Worm (Caenorhabditis elegans): ENCODE measurements around the gene sek-6.

DNA sequence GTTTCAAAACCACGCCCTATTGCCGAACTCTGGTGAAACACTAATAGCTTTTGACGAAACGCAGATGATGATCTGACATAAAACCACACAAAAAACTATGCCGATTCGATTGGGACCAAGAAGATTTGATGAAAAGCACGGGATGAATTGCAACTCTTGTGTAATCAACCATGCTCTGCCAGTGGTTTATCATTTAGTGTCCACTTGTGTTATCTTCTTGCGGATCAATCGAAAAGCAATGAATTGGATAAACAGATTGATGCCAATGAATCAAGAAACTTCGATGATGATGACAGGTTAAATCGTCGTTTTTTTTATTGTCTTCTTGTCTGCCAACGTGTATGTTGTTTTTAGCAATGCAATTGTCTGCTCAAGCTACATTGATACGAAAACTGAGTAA lies 8.9 kb upstream of the sek-6 start, which contains the start of gene F42G10.1:
- TF ChIP-seq hnd-1 (tag; optimal IDR thresholded peaks at IDR 0.05) (no peak), hmbx-1 (tag; optimal IDR thresholded peaks at IDR 0.05) (no peak), ama-1 (optimal IDR thresholded peaks at IDR 0.05) (no peak), tbx-11 (GFP tag; IDR thresholded peaks at IDR 0.05) (no peak), B0310.2 (tag; optimal IDR thresholded peaks at IDR 0.05) (no peak), aly-1 (tag; optimal IDR thresholded peaks at IDR 0.05) (no peak), sea-1 (GFP tag; conservative IDR thresholded peaks at IDR 0.05) (no peak), ceh-13 (GFP tag; optimal IDR thresholded peaks at IDR 0.05) (no peak), flt-1 (GFP tag; IDR thresholded peaks at IDR 0.05) (no peak), tra-4 (tag; optimal IDR thresholded peaks at IDR 0.05) (no peak)

All from whole organism, early embryonic.